Worm (Caenorhabditis elegans): ENCODE results near the gene T04F8.3.

DNA sequence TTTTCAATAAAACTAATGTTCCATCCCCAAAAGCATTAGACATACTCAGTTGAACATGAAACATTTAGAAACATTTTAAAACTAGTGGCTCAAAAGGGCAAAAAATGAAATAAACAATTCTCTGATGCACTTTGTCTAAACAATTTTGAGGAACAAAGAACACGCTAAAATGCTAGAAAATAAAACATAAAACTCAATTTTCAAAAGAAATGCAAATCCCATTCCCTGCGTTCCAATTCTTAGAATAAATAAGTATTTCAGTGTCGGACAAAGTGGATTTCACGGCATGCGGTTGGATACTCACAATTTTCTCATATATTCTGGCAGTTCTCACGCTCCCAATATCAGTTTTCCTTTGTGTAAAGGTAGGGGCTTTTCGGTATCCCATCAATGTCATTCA is 25.2 kb upstream of the T04F8.3 start:
- TF ChIP-seq scrt-1 (GFP tag; IDR thresholded peaks at IDR 0.05) (no peak), F13C5.2 (tag; optimal IDR thresholded peaks at IDR 0.05) (no peak), B0310.2 (tag; optimal IDR thresholded peaks at IDR 0.05) (no peak), ama-1 (optimal IDR thresholded peaks at IDR 0.05) (no peak), flt-1 (GFP tag; IDR thresholded peaks at IDR 0.05) (no peak), tbx-37 (GFP tag; conservative IDR thresholded peaks at IDR 0.05) (no peak)
